Fruit fly (Drosophila melanogaster) whole organism, embryonic: ENCODE measurements around the gene Rab3GAP1.

Experiments used
- Awh ChIP-seq: fragments of 200-800 bp; sonication (Bioruptor generic); IDR thresholded peaks from 2 replicates; pipeline ENCODE4, ENCODE4 v1.3.6; 2022; ENCODE audit warnings: missing biosample characterization, missing genetic modification characterization
- CG11560 ChIP-seq: fragments of 200-800 bp; sonication (Bioruptor generic); IDR thresholded peaks from 3 replicates; pipeline ENCODE4 v1.3.6; 2022; ENCODE audit warnings: missing biosample characterization, missing genetic modification characterization
- CG12071 ChIP-seq: fragments of 200-800 bp; sonication (Bioruptor generic); optimal IDR thresholded peaks from 3 replicates; lab custom pipeline; 2018; ENCODE audit warnings: missing biosample characterization, mild to moderate bottlenecking, missing genetic modification characterization
- CG12299 ChIP-seq: fragments of 200-800 bp; sonication (Bioruptor generic); optimal IDR thresholded peaks from 2 replicates; lab custom pipeline; 2018; ENCODE audit warnings: missing biosample characterization, mild to moderate bottlenecking, missing genetic modification characterization
- CG12769 ChIP-seq: fragments of 200-800 bp; sonication (Bioruptor generic); optimal IDR thresholded peaks from 2 replicates; lab custom pipeline; 2019; ENCODE audit warnings: missing biosample characterization, mild to moderate bottlenecking, missing genetic modification characterization, moderate library complexity
- CG13287 ChIP-seq: fragments of 200-800 bp; sonication (Bioruptor generic); IDR thresholded peaks from 2 replicates; pipeline ENCODE4 v1.3.6; 2022; ENCODE audit warnings: missing biosample characterization, missing genetic modification characterization; ENCODE audit not compliant: partially characterized antibody
- CG2120 ChIP-seq: fragments of 200-800 bp; sonication (Bioruptor generic); optimal IDR thresholded peaks from 3 replicates; lab custom pipeline; 2016; ENCODE audit warnings: missing biosample characterization, missing genetic modification characterization
- CG32767 ChIP-seq: fragments of 200-800 bp; sonication (Bioruptor generic); IDR thresholded peaks from 2 replicates; pipeline ENCODE4 v1.3.6; 2022; ENCODE audit warnings: missing biosample characterization, missing genetic modification characterization
- CG32772 ChIP-seq: fragments of 200-800 bp; sonication (Bioruptor generic); IDR thresholded peaks from 2 replicates; pipeline ENCODE4 v1.3.6; 2022; ENCODE audit warnings: missing biosample characterization, missing genetic modification characterization
- CG5245 ChIP-seq: fragments of 200-800 bp; sonication (Bioruptor generic); optimal IDR thresholded peaks from 3 replicates; lab custom pipeline; 2016; ENCODE audit warnings: missing biosample characterization, missing genetic modification characterization
- CG6854 ChIP-seq: fragments of 200-800 bp; sonication (Bioruptor generic); optimal IDR thresholded peaks from 3 replicates; lab custom pipeline; 2017; ENCODE audit warnings: missing biosample characterization, mild to moderate bottlenecking, missing genetic modification characterization
- CG7928 ChIP-seq: fragments of 200-800 bp; sonication (Bioruptor generic); optimal IDR thresholded peaks from 2 replicates; lab custom pipeline; 2017; ENCODE audit warnings: missing biosample characterization, mild to moderate bottlenecking, missing genetic modification characterization
- CG8281 ChIP-seq: fragments of 200-800 bp; sonication (Bioruptor generic); optimal IDR thresholded peaks from 2 replicates; lab custom pipeline; 2018; ENCODE audit warnings: missing biosample characterization, mild to moderate bottlenecking, missing genetic modification characterization, moderate library complexity
- CG8924 ChIP-seq: fragments of 200-800 bp; optimal IDR thresholded peaks from 3 replicates; lab custom pipeline; 2019; ENCODE audit warnings: missing biosample characterization, mild to moderate bottlenecking, missing genetic modification characterization, moderate library complexity
- CrebB ChIP-seq: fragments of 200-800 bp; sonication (Bioruptor generic); optimal IDR thresholded peaks from 3 replicates; lab custom pipeline; 2018; ENCODE audit warnings: missing biosample characterization, mild to moderate bottlenecking, missing genetic modification characterization
- Eip74EF ChIP-seq, 2 experiments: fragments of 200-800 bp in 1 of 2; fragments of >200 bp in 1 of 2; sonication (Bioruptor generic) in 1 of 2; optimal IDR thresholded peaks; 2 replicates each; lab custom pipeline; 2017 to 2019; ENCODE audit warnings: missing biosample characterization in 2 of 2, missing genetic modification characterization in 2 of 2, mild to moderate bottlenecking in 1 of 2, moderate library complexity in 1 of 2
- Hr78 ChIP-seq, 2 experiments: fragments of 200-800 bp in 1 of 2; fragments of >200 bp in 1 of 2; sonication (Bioruptor generic) in 1 of 2; optimal IDR thresholded peaks; 2 replicates each; lab custom pipeline; 2017 to 2019; ENCODE audit warnings: missing biosample characterization in 2 of 2, missing genetic modification characterization in 2 of 2, mild to moderate bottlenecking in 1 of 2, moderate library complexity in 1 of 2
- Myb ChIP-seq: fragments of 200-800 bp; sonication (Bioruptor generic); optimal IDR thresholded peaks from 2 replicates; lab custom pipeline; 2016; ENCODE audit warnings: missing biosample characterization, missing genetic modification characterization
- NK7.1 ChIP-seq: fragments of 200-800 bp; sonication (Bioruptor generic); optimal IDR thresholded peaks from 3 replicates; lab custom pipeline; 2016; ENCODE audit warnings: missing biosample characterization, missing genetic modification characterization
- NfI ChIP-seq: fragments of 200-800 bp; sonication (Bioruptor generic); optimal IDR thresholded peaks from 3 replicates; lab custom pipeline; 2018; ENCODE audit warnings: missing biosample characterization, mild to moderate bottlenecking, missing genetic modification characterization, moderate library complexity
- Vsx1 ChIP-seq: fragments of 200-800 bp; sonication (Bioruptor generic); optimal IDR thresholded peaks from 2 replicates; lab custom pipeline; 2017; ENCODE audit warnings: missing biosample characterization, mild to moderate bottlenecking, missing genetic modification characterization, missing genetic modification reagents
- ara ChIP-seq: fragments of 200-800 bp; sonication (Bioruptor generic); IDR thresholded peaks from 2 replicates; pipeline ENCODE4 v1.3.6; 2022; ENCODE audit warnings: missing biosample characterization, missing genetic modification characterization
- bsh ChIP-seq, 2 experiments: fragments of 200-800 bp; sonication (Bioruptor generic); optimal IDR thresholded peaks; 2 replicates each; lab custom pipeline; 2017 to 2018; ENCODE audit warnings: mild to moderate bottlenecking in 2 of 2, missing biosample characterization in 2 of 2, missing genetic modification characterization in 2 of 2, moderate library complexity in 1 of 2
- caup ChIP-seq: fragments of 200-800 bp; sonication (Bioruptor generic); optimal IDR thresholded peaks from 3 replicates; lab custom pipeline; 2017; ENCODE audit warnings: missing biosample characterization, mild to moderate bottlenecking, missing genetic modification characterization, moderate library complexity; ENCODE audit not compliant: severe bottlenecking
- chinmo ChIP-seq: fragments of 200-800 bp; sonication (Bioruptor generic); IDR thresholded peaks from 4 replicates; pipeline ENCODE4 v1.3.6; 2022; ENCODE audit warnings: missing biosample characterization, missing genetic modification characterization; ENCODE audit not compliant: partially characterized antibody
- cwo ChIP-seq: fragments of 200-800 bp; sonication (Bioruptor generic); optimal IDR thresholded peaks from 3 replicates; lab custom pipeline; 2017; ENCODE audit warnings: missing biosample characterization, missing genetic modification characterization, mild to moderate bottlenecking, moderate library complexity, missing genetic modification reagents
- en ChIP-seq: fragments of 200-800 bp; sonication (Bioruptor generic); optimal IDR thresholded peaks from 2 replicates; lab custom pipeline; 2016; ENCODE audit warnings: missing biosample characterization, missing genetic modification characterization
- fd3F ChIP-seq: fragments of 200-800 bp; sonication (Bioruptor generic); optimal IDR thresholded peaks from 2 replicates; lab custom pipeline; 2018; ENCODE audit warnings: missing biosample characterization, mild to moderate bottlenecking, missing genetic modification characterization, moderate library complexity
- fd64A ChIP-seq: fragments of 200-800 bp; sonication (Bioruptor generic); optimal IDR thresholded peaks from 3 replicates; lab custom pipeline; 2018; ENCODE audit warnings: missing biosample characterization, mild to moderate bottlenecking, missing genetic modification characterization
- klu ChIP-seq: fragments of 200-800 bp; sonication (Bioruptor generic); IDR thresholded peaks from 2 replicates; pipeline ENCODE4 v1.3.6; 2022; ENCODE audit warnings: missing biosample characterization, missing genetic modification characterization
- lbe ChIP-seq: fragments of 200-800 bp; sonication (Bioruptor generic); optimal IDR thresholded peaks from 2 replicates; lab custom pipeline; 2016; ENCODE audit warnings: missing biosample characterization, mild to moderate bottlenecking, missing genetic modification characterization
- oc ChIP-seq: fragments of 200-800 bp; sonication (Bioruptor generic); optimal IDR thresholded peaks from 2 replicates; lab custom pipeline; 2018; ENCODE audit warnings: missing biosample characterization, mild to moderate bottlenecking, missing genetic modification characterization, moderate library complexity
- psq ChIP-seq: fragments of 200-800 bp; sonication (Bioruptor generic); optimal IDR thresholded peaks from 2 replicates; lab custom pipeline; 2017; ENCODE audit warnings: missing biosample characterization, missing genetic modification characterization
- schlank ChIP-seq: fragments of 200-800 bp; sonication (Bioruptor generic); optimal IDR thresholded peaks from 2 replicates; lab custom pipeline; 2018; ENCODE audit warnings: missing biosample characterization, mild to moderate bottlenecking, missing genetic modification characterization
- sd ChIP-seq: fragments of 200-800 bp; sonication (Bioruptor generic); optimal IDR thresholded peaks from 3 replicates; lab custom pipeline; 2018; ENCODE audit warnings: missing biosample characterization, mild to moderate bottlenecking, missing genetic modification characterization, moderate library complexity
- sens ChIP-seq: fragments of 200-800 bp; sonication (Bioruptor generic); peaks from one replicate; lab custom pipeline; 2016; ENCODE audit warnings: missing biosample characterization, missing genetic modification characterization
- stc ChIP-seq: fragments of 200-800 bp; sonication (Bioruptor generic); IDR thresholded peaks from 2 replicates; pipeline ENCODE4 v1.3.6; 2022; ENCODE audit warnings: missing biosample characterization, missing genetic modification characterization
- zfh1 ChIP-seq: fragments of 200-800 bp; sonication (Bioruptor generic); IDR thresholded peaks from 3 replicates; pipeline ENCODE4 v1.3.6; 2022; ENCODE audit warnings: missing biosample characterization, missing genetic modification characterization

Rab3GAP1 gene

DNA sequence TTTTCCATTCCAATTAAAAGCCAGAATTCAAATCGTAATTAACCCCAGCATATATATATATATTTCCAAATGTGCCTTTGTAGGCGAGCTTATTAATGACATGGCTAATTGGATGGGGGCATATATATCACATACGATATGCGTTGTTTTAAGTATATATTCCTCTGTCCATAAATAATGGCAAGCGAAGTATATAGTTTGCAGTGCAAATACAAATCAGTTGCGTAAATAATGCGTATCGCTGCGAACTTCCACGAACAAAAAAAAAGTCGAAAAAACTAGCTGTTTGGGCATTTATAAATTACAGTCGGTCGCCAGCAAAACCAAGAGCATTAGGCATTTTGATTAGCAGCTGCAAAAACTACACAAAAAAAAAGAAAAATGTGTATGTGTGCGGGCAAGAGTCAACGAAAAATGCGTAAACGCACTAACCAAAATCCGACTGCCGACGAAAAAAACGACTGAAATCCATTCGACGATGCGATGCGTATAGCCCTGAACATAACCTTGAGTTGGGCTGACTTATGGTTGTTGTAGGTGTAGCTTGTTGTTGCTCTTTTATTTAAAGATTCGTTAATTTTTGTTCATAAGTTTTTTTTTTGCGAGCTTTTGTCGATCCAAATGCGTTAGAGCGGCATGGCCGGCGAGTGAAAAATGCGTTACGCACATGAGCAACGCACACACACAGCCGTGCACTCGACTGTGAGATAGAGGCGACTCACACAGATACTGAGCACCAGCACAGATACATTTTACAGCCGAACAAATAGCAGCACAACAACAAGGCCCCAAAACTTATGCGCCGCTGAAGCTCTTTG lies 27.1 kb upstream of the Rab3GAP1 start (continued):
- TF ChIP-seq CG32772 (GFP tag; lab: Robert Waterston, UW) (peak; percentile 16; the same call in 1 of the 2 replicates), ara (GFP tag; lab: Robert Waterston, UW) (no peak), lbe (GFP tag; lab: Kevin White, UChicago) (no peak), CG13287 (GFP tag; lab: Robert Waterston, UW) (peak; percentile 13; the same call in 1 of the 2 replicates), CG32767 (GFP tag; lab: Robert Waterston, UW) (no peak), fd3F (GFP tag; lab: Kevin White, UChicago) (peak; percentile 35), CG8281 (tag; lab: Kevin White, UChicago) (no peak), psq (GFP tag; lab: Kevin White, UChicago) (no peak), NfI (GFP tag; lab: Kevin White, UChicago) (no peak), klu (GFP tag; lab: Robert Waterston, UW) (no peak), schlank (peak; percentile 38), CG6854 (GFP tag; lab: Kevin White, UChicago) (no peak), CG5245 (no peak), NK7.1 (GFP tag; lab: Kevin White, UChicago) (no peak), fd64A (GFP tag; lab: Kevin White, UChicago) (no peak), CG2120 (GFP tag; lab: Kevin White, UChicago) (no peak), caup (GFP tag; lab: Kevin White, UChicago) (peak; percentile 24), CrebB (tag; lab: Kevin White, UChicago) (no peak)

DNA sequence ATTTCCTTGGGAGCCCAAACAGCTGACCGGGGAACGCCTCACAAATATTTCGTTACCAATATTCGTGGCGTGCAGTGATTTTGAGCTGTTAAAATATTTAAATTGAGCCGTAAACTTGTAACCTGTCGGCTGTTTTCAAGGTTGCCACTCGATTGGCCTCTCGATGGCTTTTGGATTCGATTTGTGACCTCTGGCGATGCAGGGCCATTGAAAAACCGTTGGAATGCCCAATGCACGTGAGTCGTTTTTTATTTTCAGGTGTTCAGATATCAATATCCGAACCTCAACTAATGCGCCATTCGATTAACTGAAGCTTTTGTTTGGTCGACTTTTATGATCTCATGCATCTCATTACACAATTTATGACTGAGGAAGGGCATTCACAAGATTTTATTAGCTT lies 26.3 kb upstream of the Rab3GAP1 start:
- no peak for TF ChIP-seq en (GFP tag; lab: Kevin White, UChicago)
- TF ChIP-seq Myb, result no peak
- TF ChIP-seq CG12071 (GFP tag; lab: Kevin White, UChicago), result no peak
- TF ChIP-seq cwo, result peak; percentile 3
- peak; percentile 34 for TF ChIP-seq sens (GFP tag; lab: Kevin White, UChicago)
- TF ChIP-seq stc (GFP tag; lab: Robert Waterston, UW), result 0 out of 2 replicates have a peak, but pooled peaks have one; percentile 26
- no peak for TF ChIP-seq CG12769 (tag; lab: Kevin White, UChicago)
- TF ChIP-seq Hr78 (GFP tag; optimal IDR thresholded peaks at IDR 0.05; lab: Kevin White, UChicago), result peak in 1 of 2 experiments; percentile 72
- no peak for TF ChIP-seq CG12299
- no peak for TF ChIP-seq CG7928 (GFP tag; lab: Kevin White, UChicago)
- peak in 1 of 2 experiments; percentile 29 for TF ChIP-seq Eip74EF (GFP tag; optimal IDR thresholded peaks at IDR 0.05; lab: Kevin White, UChicago)
- TF ChIP-seq Awh (GFP tag; lab: Robert Waterston, UW), result 0 out of 2 replicates have a peak, but pooled peaks have one; percentile 32
- TF ChIP-seq CG8924 (tag; lab: Kevin White, UChicago), result no peak
- TF ChIP-seq chinmo (GFP tag; lab: Robert Waterston, UW), result peak; percentile 37
- TF ChIP-seq zfh1 (GFP tag; lab: Robert Waterston, UW), result no peak
- TF ChIP-seq CG11560 (tag; lab: Robert Waterston, UW), result no peak
- TF ChIP-seq bsh (GFP tag; optimal IDR thresholded peaks at IDR 0.05; lab: Kevin White, UChicago), result no peak
- TF ChIP-seq Vsx1 (GFP tag; lab: Kevin White, UChicago), result peak; percentile 12
- TF ChIP-seq oc, result peak; percentile 25
- peak; percentile 72 for TF ChIP-seq sd (tag; lab: Kevin White, UChicago)
- TF ChIP-seq, all 482 proteins: peak for 10
